Worm (Caenorhabditis elegans) whole organism, L4 larva: ENCODE measurements around the gene calu-1.

Experiments used
- F26F4.8 ChIP-seq: fragments of 200-800 bp; sonication (Bioruptor generic); conservative IDR thresholded peaks from 2 replicates; pipeline ENCODE4 v1.3.6; 2022; ENCODE audit warnings: missing genetic modification characterization, missing compliant biosample characterization
- ceh-82 ChIP-seq: sonication (generic microtip); optimal IDR thresholded peaks from 2 replicates; lab custom pipeline; 2017; ENCODE audit warnings: missing biosample characterization, missing genetic modification characterization
- lin-39 ChIP-seq: fragments of 150-350 bp; optimal IDR thresholded peaks from 2 replicates; lab custom pipeline; 2014; ENCODE audit warnings: missing biosample characterization, missing genetic modification reagents, missing genetic modification characterization
- pqm-1 ChIP-seq: sonication (generic microtip); optimal IDR thresholded peaks from 2 replicates; lab custom pipeline; 2017; ENCODE audit warnings: missing biosample characterization, missing genetic modification characterization
- unc-130 ChIP-seq: sonication (generic microtip); optimal IDR thresholded peaks from 2 replicates; lab custom pipeline; 2016; ENCODE audit warnings: missing genetic modification reagents, missing genetic modification characterization, missing compliant biosample characterization
- unc-39 ChIP-seq: sonication (generic microtip); optimal IDR thresholded peaks from 2 replicates; lab custom pipeline; 2017; ENCODE audit warnings: missing biosample characterization, missing genetic modification characterization

ce11 chrX:5004940-5005339, 34.2 kb upstream of the calu-1 start, which contains the start of gene hsd-2:
- TF ChIP-seq pqm-1 (tag; lab: Kevin White, UChicago) (no peak), F26F4.8 (GFP tag; lab: Robert Waterston, UW) (no peak), unc-130 (GFP tag; lab: Kevin White, UChicago) (no peak), lin-39 (no peak), ceh-82 (tag; lab: Kevin White, UChicago) (no peak), unc-39 (tag; lab: Kevin White, UChicago) (no peak)
